Fruit fly (Drosophila melanogaster) Kc167 (cell line): Measurements from ENCODE around the gene CG7730.

Experiments used
- Myc ChIP-seq: fragments of >200 bp; optimal IDR thresholded peaks from 2 replicates; lab custom pipeline; 2017; ENCODE audit warnings: missing external identifiers
- Sin3A ChIP-seq: fragments of >200 bp; optimal IDR thresholded peaks from 2 replicates; lab custom pipeline; 2018; ENCODE audit warnings: missing external identifiers
- h ChIP-seq: fragments of >200 bp; optimal IDR thresholded peaks from 3 replicates; lab custom pipeline; 2018; ENCODE audit warnings: missing external identifiers
- insv ChIP-seq: fragments of >200 bp; optimal IDR thresholded peaks from 3 replicates; lab custom pipeline; 2018; ENCODE audit warnings: missing external identifiers
- psq ChIP-seq: fragments of >200 bp; optimal IDR thresholded peaks from 2 replicates; lab custom pipeline; 2017; ENCODE audit warnings: missing external identifiers
- ttk ChIP-seq: sonication (Bioruptor generic); optimal IDR thresholded peaks from 2 replicates; lab custom pipeline; 2017; ENCODE audit warnings: missing external identifiers

dm6 chr3L:17049314-17049713 is 22.0 kb downstream of the CG7730 start, which contains the start of gene rogdi:
- TF ChIP-seq psq (lab: Kevin White, UChicago) (no peak), Myc (lab: Kevin White, UChicago) (no peak), insv (lab: Kevin White, UChicago) (no peak), h (lab: Kevin White, UChicago) (no peak), ttk (lab: Kevin White, UChicago) (no peak), Sin3A (lab: Kevin White, UChicago) (no peak)
